Fruit fly (Drosophila melanogaster): ENCODE data around the gene ApepP.

Gene ApepP

DNA sequence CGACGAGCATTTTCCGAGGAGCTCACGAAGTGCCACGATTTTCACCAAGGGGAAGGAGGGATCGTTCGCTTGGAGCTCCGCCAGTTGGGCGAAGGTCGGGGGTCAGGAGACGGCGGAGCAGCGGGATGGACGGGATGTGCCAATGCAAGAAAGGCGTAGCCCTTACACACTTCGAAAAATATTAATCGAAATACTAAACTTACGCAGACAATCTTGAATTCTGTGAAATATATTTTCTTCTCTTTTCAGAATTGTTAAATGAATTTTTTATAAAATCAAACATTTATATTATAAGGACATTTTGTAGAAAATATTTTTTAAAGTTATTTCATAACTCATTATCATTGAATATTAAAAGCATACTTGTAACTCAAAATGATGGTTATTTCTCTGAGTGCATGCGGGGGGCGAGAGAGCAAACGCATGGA is 41.3 kb downstream of the ApepP start (continued):
- peak in 1 of 2 experiments; percentile 23 for TF ChIP-seq dpn (GFP tag; optimal IDR thresholded peaks at IDR 0.05)
- TF ChIP-seq MESR4 (GFP tag; optimal IDR thresholded peaks at IDR 0.05): no peak
- TF ChIP-seq CG17912 (GFP tag; optimal IDR thresholded peaks at IDR 0.05): no peak
- TF ChIP-seq CG4424 (GFP tag; optimal IDR thresholded peaks at IDR 0.05): peak; percentile 17
- TF ChIP-seq CG18619 (GFP tag; optimal IDR thresholded peaks at IDR 0.05): peak; percentile 55
- TF ChIP-seq Taf1 (GFP tag; IDR thresholded peaks at IDR 0.05): 0 out of 2 replicates have a peak, but pooled peaks have one; percentile 6
- no peak for TF ChIP-seq corto (GFP tag; optimal IDR thresholded peaks at IDR 0.05)
- no peak for TF ChIP-seq CG18011 (GFP tag; optimal IDR thresholded peaks at IDR 0.05)
- no peak for TF ChIP-seq CG7372 (GFP tag; IDR thresholded peaks at IDR 0.05)
- TF ChIP-seq CG6791 (GFP tag; IDR thresholded peaks at IDR 0.05; ENCODE audit: partially characterized antibody): no peak
- TF ChIP-seq Rfx (GFP tag; IDR thresholded peaks at IDR 0.05): no peak; the same call in 1 of the 2 replicates
- TF ChIP-seq so (GFP tag; IDR thresholded peaks at IDR 0.05): no peak; the same call in 2 of the 3 replicates
- TF ChIP-seq Nf-YA (GFP tag; IDR thresholded peaks at IDR 0.05): no peak
- TF ChIP-seq disco-r (GFP tag; optimal IDR thresholded peaks at IDR 0.05): no peak
- TF ChIP-seq CG2712 (tag; optimal IDR thresholded peaks at IDR 0.05): peak; percentile 72
- peak; percentile 60 for TF ChIP-seq PHDP (tag; optimal IDR thresholded peaks at IDR 0.05)
- TF ChIP-seq Oli (tag; optimal IDR thresholded peaks at IDR 0.05): peak; percentile 61
- no peak for TF ChIP-seq Sry-β (GFP tag; optimal IDR thresholded peaks at IDR 0.05)
- TF ChIP-seq CG6765 (GFP tag; optimal IDR thresholded peaks at IDR 0.05): no peak
- peak; percentile 73 for TF ChIP-seq lmd (GFP tag; IDR thresholded peaks at IDR 0.05)
- TF ChIP-seq exex (tag; optimal IDR thresholded peaks at IDR 0.05): no peak
- no peak for TF ChIP-seq z (GFP tag; IDR thresholded peaks at IDR 0.05)
- no peak for TF ChIP-seq NFAT (GFP tag; IDR thresholded peaks at IDR 0.05)
- no peak for TF ChIP-seq CG43689 (GFP tag; IDR thresholded peaks at IDR 0.05)
- no peak for TF ChIP-seq MTF-1 (GFP tag; optimal IDR thresholded peaks at IDR 0.05; ENCODE audit: borderline replicate concordance)
- TF ChIP-seq CG12236 (GFP tag; optimal IDR thresholded peaks at IDR 0.05): no peak
- peak; percentile 27 for TF ChIP-seq CG10209 (GFP tag; optimal IDR thresholded peaks at IDR 0.05)
- peak; percentile 89 for TF ChIP-seq CG12769 (tag; optimal IDR thresholded peaks at IDR 0.05)
- TF ChIP-seq gem (tag; optimal IDR thresholded peaks at IDR 0.05): peak; percentile 76
- TF ChIP-seq CG33557 (GFP tag; optimal IDR thresholded peaks at IDR 0.05): no peak
- TF ChIP-seq Ets65A (GFP tag): peak; percentile 80
- no peak for TF ChIP-seq zen (tag; optimal IDR thresholded peaks at IDR 0.05)
- TF ChIP-seq B-H1 (GFP tag; IDR thresholded peaks at IDR 0.05): peak; percentile 32; the same call in 1 of the 3 replicates
- peak; percentile 8 for TF ChIP-seq ewg (GFP tag; optimal IDR thresholded peaks at IDR 0.05)
- 0 out of 2 replicates have a peak, but pooled peaks have one; percentile 13 for TF ChIP-seq Doc2 (GFP tag; IDR thresholded peaks at IDR 0.05)
- TF ChIP-seq phol (tag; optimal IDR thresholded peaks at IDR 0.05): peak; percentile 57
- peak; percentile 57 for TF ChIP-seq CG12659 (GFP tag; optimal IDR thresholded peaks at IDR 0.05)
- no peak for TF ChIP-seq HLH4C (GFP tag; IDR thresholded peaks at IDR 0.05; ENCODE audit: partially characterized antibody)
- no peak for TF ChIP-seq CG32532 (GFP tag; IDR thresholded peaks at IDR 0.05)
- TF ChIP-seq hth (optimal IDR thresholded peaks at IDR 0.05): no peak
- no peak for TF ChIP-seq CG11560 (tag; IDR thresholded peaks at IDR 0.05)
- peak; percentile 49 for TF ChIP-seq lab (GFP tag; optimal IDR thresholded peaks at IDR 0.05)
- TF ChIP-seq CG3847 (GFP tag; IDR thresholded peaks at IDR 0.05): peak; percentile 46
- peak; percentile 48 for TF ChIP-seq CG30403 (GFP tag; optimal IDR thresholded peaks at IDR 0.05)
- peak; percentile 33 for TF ChIP-seq CG17385 (GFP tag; optimal IDR thresholded peaks at IDR 0.05)
- TF ChIP-seq mam (GFP tag; optimal IDR thresholded peaks at IDR 0.05): no peak
- peak; percentile 23; the same call in 1 of the 2 replicates for TF ChIP-seq Drgx (GFP tag; IDR thresholded peaks at IDR 0.05)
- no peak for TF ChIP-seq tio (GFP tag; optimal IDR thresholded peaks at IDR 0.05)
- TF ChIP-seq CG6689 (GFP tag; IDR thresholded peaks at IDR 0.05): peak; percentile 40
- TF ChIP-seq CG10321 (GFP tag; IDR thresholded peaks at IDR 0.05): no peak
- TF ChIP-seq CG18599 (GFP tag; optimal IDR thresholded peaks at IDR 0.05): peak; percentile 41
